Worm (Caenorhabditis elegans) whole organism, L4 larva: Measurements from ENCODE around the gene rpc-1.

Experiments
- F26F4.8 ChIP-seq: fragments of 200-800 bp; sonication (Bioruptor generic); conservative IDR thresholded peaks from 2 replicates; pipeline ENCODE4 v1.3.6; 2022; ENCODE audit warnings: missing genetic modification characterization, missing compliant biosample characterization
- T20F7.1 ChIP-seq: fragments of 200-800 bp; sonication (Bioruptor generic); optimal IDR thresholded peaks from 2 replicates; lab custom pipeline; 2018; ENCODE audit warnings: mild to moderate bottlenecking, missing genetic modification characterization, missing compliant biosample characterization
- T26A8.4 ChIP-seq: fragments of 200-800 bp; sonication (Bioruptor generic); IDR thresholded peaks from 2 replicates; pipeline ENCODE4 v1.3.6; 2022; ENCODE audit warnings: missing genetic modification characterization, missing compliant biosample characterization
- Y5F2A.4 ChIP-seq: fragments of 200-800 bp; sonication (Bioruptor generic); optimal IDR thresholded peaks from 2 replicates; lab custom pipeline; 2018; ENCODE audit warnings: mild to moderate bottlenecking, missing genetic modification characterization, missing compliant biosample characterization
- ZK337.2 ChIP-seq: fragments of 200-800 bp; sonication (Bioruptor generic); IDR thresholded peaks from 2 replicates; pipeline ENCODE4 v1.3.6; 2022; ENCODE audit warnings: missing genetic modification reagents, missing genetic modification characterization, missing compliant biosample characterization
- ZK546.5 ChIP-seq, 2 experiments: sonication (generic microtip); optimal IDR thresholded peaks; 2 replicates each; lab custom pipeline; 2017; ENCODE audit warnings: missing biosample characterization in 2 of 2, missing genetic modification characterization in 2 of 2
- aha-1 ChIP-seq: fragments of 150-350 bp; peaks from one replicate; lab custom pipeline; 2014; ENCODE audit warnings: missing biosample characterization, missing genetic modification characterization
- ama-1 ChIP-seq: fragments of 150-350 bp; optimal IDR thresholded peaks from 2 replicates; lab custom pipeline; 2014; ENCODE audit warnings: inconsistent platforms, mixed read lengths
- arid-1 ChIP-seq: fragments of 200-800 bp; sonication (Bioruptor generic); conservative IDR thresholded peaks from 2 replicates; pipeline ENCODE4 v1.3.6; 2022; ENCODE audit warnings: missing genetic modification reagents, missing genetic modification characterization, missing compliant biosample characterization
- attf-4 ChIP-seq: sonication (generic microtip); optimal IDR thresholded peaks from 3 replicates; lab custom pipeline; 2017; ENCODE audit warnings: missing biosample characterization, missing genetic modification characterization
- ceh-20 ChIP-seq: fragments of 200-800 bp; sonication (Bioruptor generic); IDR thresholded peaks from 2 replicates; pipeline ENCODE4 v1.3.6; 2022; ENCODE audit warnings: missing genetic modification reagents, missing genetic modification characterization, missing compliant biosample characterization
- ceh-32 ChIP-seq: sonication (generic microtip); optimal IDR thresholded peaks from 2 replicates; lab custom pipeline; 2016; ENCODE audit warnings: mild to moderate bottlenecking, missing genetic modification characterization, missing compliant biosample characterization; ENCODE audit not compliant: poor library complexity
- ces-1 ChIP-seq: fragments of 150-350 bp; sonication (generic microtip); optimal IDR thresholded peaks from 4 replicates; lab custom pipeline; 2014; ENCODE audit warnings: missing biosample characterization, missing genetic modification reagents, missing genetic modification characterization
- ctbp-1 ChIP-seq: fragments of 200-800 bp; sonication (Bioruptor generic); IDR thresholded peaks from 2 replicates; pipeline ENCODE4 v1.3.6; 2022; ENCODE audit warnings: missing genetic modification reagents, missing genetic modification characterization, missing compliant biosample characterization
- daf-12 ChIP-seq: fragments of 150-350 bp; optimal IDR thresholded peaks from 2 replicates; lab custom pipeline; 2014; ENCODE audit warnings: missing biosample characterization, missing genetic modification reagents, missing genetic modification characterization
- daf-16 ChIP-seq, 3 experiments: sonication (generic microtip); optimal IDR thresholded peaks; 2 replicates each; lab custom pipeline; 2016 to 2017; ENCODE audit warnings: missing genetic modification characterization in 3 of 3, missing genetic modification reagents in 3 of 3, mild to moderate bottlenecking in 2 of 3, missing compliant biosample characterization in 2 of 3, missing biosample characterization in 1 of 3, moderate library complexity in 1 of 3
- dmd-6 ChIP-seq: fragments of 200-800 bp; sonication (Bioruptor generic); IDR thresholded peaks from 2 replicates; pipeline ENCODE4 v1.3.6; 2022; ENCODE audit warnings: missing genetic modification reagents, missing genetic modification characterization, missing compliant biosample characterization
- dmd-9 ChIP-seq: fragments of 200-800 bp; sonication (Bioruptor generic); IDR thresholded peaks from 2 replicates; pipeline ENCODE4 v1.3.6; 2022; ENCODE audit warnings: missing genetic modification reagents, missing genetic modification characterization, missing compliant biosample characterization
- dpl-1 ChIP-seq: fragments of 150-350 bp; optimal IDR thresholded peaks from 2 replicates; lab custom pipeline; 2014; ENCODE audit warnings: missing biosample characterization, missing genetic modification reagents, missing genetic modification characterization
- egl-27 ChIP-seq: sonication (generic microtip); optimal IDR thresholded peaks from 3 replicates; lab custom pipeline; 2017; ENCODE audit warnings: missing biosample characterization, missing genetic modification reagents, missing genetic modification characterization
- gei-8 ChIP-seq: fragments of 200-800 bp; sonication (Bioruptor generic); optimal IDR thresholded peaks from 2 replicates; lab custom pipeline; 2018; ENCODE audit warnings: mild to moderate bottlenecking, missing genetic modification characterization, missing compliant biosample characterization
- hif-1 ChIP-seq, 2 experiments: sonication (generic microtip); optimal IDR thresholded peaks; 2 replicates each; lab custom pipeline; 2016 to 2017; ENCODE audit warnings: missing compliant biosample characterization in 2 of 2, missing genetic modification characterization in 2 of 2, missing genetic modification reagents in 2 of 2, missing genotype in 2 of 2, mild to moderate bottlenecking in 1 of 2
- hlh-11 ChIP-seq: fragments of 200-800 bp; sonication (Bioruptor generic); optimal IDR thresholded peaks from 2 replicates; lab custom pipeline; 2018; ENCODE audit warnings: mild to moderate bottlenecking, missing genetic modification characterization, missing compliant biosample characterization
- hlh-30 ChIP-seq: sonication (generic microtip); optimal IDR thresholded peaks from 2 replicates; lab custom pipeline; 2017; ENCODE audit warnings: antibody characterized with exemption, mild to moderate bottlenecking, missing genetic modification characterization, missing compliant biosample characterization; ENCODE audit not compliant: insufficient read depth
- lin-13 ChIP-seq: fragments of 150-350 bp; optimal IDR thresholded peaks from 2 replicates; lab custom pipeline; 2014; ENCODE audit warnings: missing biosample characterization, missing genetic modification reagents, missing genetic modification characterization
- lin-15B ChIP-seq: fragments of 150-350 bp; sonication (generic microtip); optimal IDR thresholded peaks from 3 replicates; lab custom pipeline; 2014; ENCODE audit warnings: missing biosample characterization, missing genetic modification characterization
- lir-3 ChIP-seq: sonication (generic microtip); optimal IDR thresholded peaks from 2 replicates; lab custom pipeline; 2016; ENCODE audit warnings: mild to moderate bottlenecking, missing genetic modification characterization, missing compliant biosample characterization
- lsy-2 ChIP-seq, 2 experiments: fragments of 150-350 bp in 1 of 2; sonication (generic microtip) in 1 of 2; optimal IDR thresholded peaks; 2 replicates each; lab custom pipeline; 2014 to 2017; ENCODE audit warnings: missing biosample characterization in 2 of 2, missing genetic modification characterization in 2 of 2
- mdl-1 ChIP-seq, 2 experiments: fragments of 150-350 bp in 1 of 2; sonication (generic microtip) in 1 of 2; optimal IDR thresholded peaks; 2 replicates each; lab custom pipeline; 2014 to 2017; ENCODE audit warnings: missing biosample characterization in 2 of 2, missing genetic modification characterization in 2 of 2
- mdt-29 ChIP-seq: fragments of 200-800 bp; sonication (Bioruptor generic); IDR thresholded peaks from 2 replicates; pipeline ENCODE4 v1.3.6; 2022; ENCODE audit warnings: missing genetic modification reagents, missing genetic modification characterization, missing compliant biosample characterization
- mes-2 ChIP-seq: sonication (generic microtip); optimal IDR thresholded peaks from 2 replicates; lab custom pipeline; 2016; ENCODE audit warnings: missing genotype, mild to moderate bottlenecking, missing genetic modification characterization, missing compliant biosample characterization; ENCODE audit not compliant: poor library complexity, severe bottlenecking
- nhr-11 ChIP-seq: fragments of 150-350 bp; optimal IDR thresholded peaks from 2 replicates; lab custom pipeline; 2014; ENCODE audit warnings: missing biosample characterization, missing genetic modification characterization
- nhr-111 ChIP-seq: fragments of 200-800 bp; sonication (Bioruptor generic); optimal IDR thresholded peaks from 2 replicates; lab custom pipeline; 2018; ENCODE audit warnings: mild to moderate bottlenecking, missing genetic modification characterization, missing compliant biosample characterization
- nhr-237 ChIP-seq: sonication (generic microtip); optimal IDR thresholded peaks from 2 replicates; lab custom pipeline; 2017; ENCODE audit warnings: missing biosample characterization, missing genetic modification characterization
- nhr-28 ChIP-seq: fragments of 150-350 bp; optimal IDR thresholded peaks from 2 replicates; lab custom pipeline; 2014; ENCODE audit warnings: missing biosample characterization, missing genetic modification characterization
- nhr-42 ChIP-seq: fragments of 200-800 bp; sonication (Bioruptor generic); IDR thresholded peaks from 2 replicates; pipeline ENCODE4 v1.3.6; 2022; ENCODE audit warnings: missing genetic modification characterization, missing compliant biosample characterization
- nhr-6 ChIP-seq: fragments of 150-350 bp; optimal IDR thresholded peaks from 2 replicates; lab custom pipeline; 2014; ENCODE audit warnings: missing biosample characterization, missing genetic modification characterization
- nhr-76 ChIP-seq: fragments of 150-350 bp; optimal IDR thresholded peaks from 2 replicates; lab custom pipeline; 2014; ENCODE audit warnings: missing biosample characterization, missing genetic modification characterization
- pha-4 ChIP-seq, 2 experiments: fragments of 150-350 bp in 1 of 2; fragments of 200-800 bp in 1 of 2; sonication (Bioruptor generic) in 1 of 2; IDR thresholded peaks in 1 of 2; optimal IDR thresholded peaks in 1 of 2; 2 replicates each; pipeline versions ENCODE4 v1.3.6 to Lab custom; 2014 to 2022; ENCODE audit warnings: missing genetic modification characterization in 2 of 2, missing genetic modification reagents in 2 of 2, missing biosample characterization in 1 of 2, missing compliant biosample characterization in 1 of 2
- php-3 ChIP-seq: fragments of 200-800 bp; sonication (Bioruptor generic); IDR thresholded peaks from 2 replicates; pipeline ENCODE4 v1.3.6; 2022; ENCODE audit warnings: missing genetic modification reagents, missing genetic modification characterization, missing compliant biosample characterization
- rbr-2 ChIP-seq: sonication (generic microtip); optimal IDR thresholded peaks from 2 replicates; lab custom pipeline; 2016; ENCODE audit warnings: missing genotype, missing genetic modification characterization, missing compliant biosample characterization
- saeg-2 ChIP-seq: fragments of 200-800 bp; sonication (Bioruptor generic); IDR thresholded peaks from 2 replicates; pipeline ENCODE4 v1.3.6; 2022; ENCODE audit warnings: missing genetic modification reagents, missing genetic modification characterization, missing compliant biosample characterization
- spr-1 ChIP-seq: sonication (generic microtip); optimal IDR thresholded peaks from 2 replicates; lab custom pipeline; 2016; ENCODE audit warnings: mild to moderate bottlenecking, missing genetic modification characterization, missing compliant biosample characterization
- spr-3 ChIP-seq: fragments of 200-800 bp; sonication (Bioruptor generic); optimal IDR thresholded peaks from 2 replicates; lab custom pipeline; 2018; ENCODE audit warnings: mild to moderate bottlenecking, missing genetic modification characterization, missing compliant biosample characterization
- tag-97 ChIP-seq: fragments of 200-800 bp; sonication (Bioruptor generic); IDR thresholded peaks from 2 replicates; pipeline ENCODE4 v1.3.6; 2022; ENCODE audit warnings: missing genetic modification characterization, missing compliant biosample characterization

rpc-1 gene

DNA sequence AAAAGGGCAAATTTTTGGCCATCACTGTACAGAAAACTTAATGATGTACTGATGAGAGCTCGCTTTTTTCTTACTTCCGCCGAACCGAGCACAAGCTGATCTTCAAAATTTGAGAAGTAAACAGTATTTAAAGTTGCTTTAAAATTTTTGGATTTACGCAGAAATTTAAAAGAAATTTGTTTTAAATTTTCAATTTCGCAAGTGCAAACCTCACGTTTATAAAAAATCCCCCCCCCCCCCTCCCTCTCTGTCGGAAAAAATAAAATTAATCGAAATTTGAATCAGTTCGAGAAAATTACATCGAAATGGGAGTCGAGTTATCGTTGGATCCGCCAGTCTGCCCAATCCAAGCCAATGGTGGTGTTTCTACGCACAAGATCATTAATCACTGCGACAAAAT, 12.2 kb downstream of the rpc-1 start, which contains the start of gene C34D4.3:
Gene C34D4.3, plus strand, starts transcription at position 301 of the 400 bp plus-strand sequence.
- TF ChIP-seq aha-1 (tag; lab: Kevin White, UChicago) (peak; percentile 10), mdl-1 (tag; optimal IDR thresholded peaks at IDR 0.05; lab: Kevin White, UChicago) (no peak)
- TF ChIP-seq, all 104 proteins: peak for 1

ce11 chrIV:7152409-7152808, 13.1 kb downstream of the rpc-1 start, which contains the start of gene col-113:
col-113 (minus strand) TSS chrIV:7152509.
- TF ChIP-seq mdl-1 (tag; optimal IDR thresholded peaks at IDR 0.05; lab: Kevin White, UChicago) = no peak
- TF ChIP-seq mdt-29 (GFP tag; lab: Robert Waterston, UW) = no peak
- no peak for TF ChIP-seq dmd-6
- no peak for TF ChIP-seq ctbp-1 (GFP tag; lab: Robert Waterston, UW)

- TF ChIP-seq nhr-11 (tag; lab: Kevin White, UChicago) (no peak), rbr-2 (tag; lab: Kevin White, UChicago) (no peak), mes-2 (tag; lab: Kevin White, UChicago) (peak; percentile 52), ZK337.2 (GFP tag; lab: Robert Waterston, UW) (no peak), T20F7.1 (no peak), daf-16 (GFP tag; optimal IDR thresholded peaks at IDR 0.05; lab: Kevin White, UChicago) (no peak), daf-16 (tag; optimal IDR thresholded peaks at IDR 0.05; lab: Kevin White, UChicago) (peak; percentile 10), daf-12 (tag; lab: Kevin White, UChicago) (no peak), nhr-42 (GFP tag; lab: Robert Waterston, UW) (no peak), attf-4 (no peak), Y5F2A.4 (GFP tag; lab: Kevin White, UChicago) (no peak), hif-1 (tag; optimal IDR thresholded peaks at IDR 0.05; lab: Kevin White, UChicago) (no peak), ceh-20 (GFP tag; lab: Robert Waterston, UW) (no peak), nhr-28 (tag; lab: Kevin White, UChicago) (peak; percentile 5), nhr-111 (no peak), ceh-32 (no peak), saeg-2 (GFP tag; lab: Robert Waterston, UW) (no peak), dmd-9 (GFP tag; lab: Robert Waterston, UW) (no peak), hlh-30 (tag; lab: Kevin White, UChicago) (peak; percentile 1), F26F4.8 (GFP tag; lab: Robert Waterston, UW) (no peak), php-3 (GFP tag; lab: Robert Waterston, UW) (no peak), ama-1 (lab: Kevin White, UChicago) (peak; percentile 46), tag-97 (GFP tag; lab: Robert Waterston, UW) (no peak), spr-3 (no peak), nhr-6 (no peak), gei-8 (GFP tag; lab: Kevin White, UChicago) (no peak), dpl-1 (GFP tag; lab: Kevin White, UChicago) (peak; percentile 58), pha-4 (GFP tag; IDR thresholded peaks at IDR 0.05; lab: Robert Waterston, UW) (no peak), pha-4 (tag; optimal IDR thresholded peaks at IDR 0.05; lab: Kevin White, UChicago) (peak; percentile 13), dmd-6 (0 out of 2 replicates have a peak, but pooled peaks have one; percentile 15), nhr-76 (tag; lab: Kevin White, UChicago) (no peak), lin-15B (tag; lab: Kevin White, UChicago) (no peak), arid-1 (GFP tag; lab: Robert Waterston, UW) (0 out of 2 replicates have a peak, but pooled peaks have one; percentile 37), nhr-237 (tag; lab: Kevin White, UChicago) (no peak), lin-13 (peak; percentile 27), T26A8.4 (no peak), spr-1 (tag; lab: Kevin White, UChicago) (no peak), lir-3 (tag; lab: Kevin White, UChicago) (no peak), ces-1 (no peak), ZK546.5 (tag; optimal IDR thresholded peaks at IDR 0.05; lab: Kevin White, UChicago) (no peak), lsy-2 (tag; optimal IDR thresholded peaks at IDR 0.05; lab: Kevin White, UChicago) (peak; percentile 44 to 96), egl-27 (tag; lab: Kevin White, UChicago) (no peak), hlh-11 (tag; lab: Kevin White, UChicago) (peak; percentile 25), aha-1 (tag; lab: Kevin White, UChicago) (peak; percentile 56)
Observed at ce11 chrIV:7149020-7149601, 16.4 kb downstream of the rpc-1 start, which contains the start of gene C34D4.4. C34D4.4 (plus strand) TSS chrIV:7149361.
